Fruit fly (Drosophila melanogaster) whole organism, adult: ENCODE measurements around the gene CarT.

ENCODE experiments used
- CG12768 ChIP-seq: fragments of 200-800 bp; sonication (Bioruptor generic); optimal IDR thresholded peaks from 2 replicates; lab custom pipeline; 2017; ENCODE audit warnings: missing biosample characterization, missing genetic modification characterization, mild to moderate bottlenecking, moderate library complexity, missing genetic modification reagents
- CG5204 ChIP-seq: fragments of 200-800 bp; sonication (Bioruptor generic); optimal IDR thresholded peaks from 2 replicates; lab custom pipeline; 2016; ENCODE audit warnings: missing biosample characterization, missing genetic modification characterization
- CG7101 ChIP-seq: fragments of 200-800 bp; sonication (Bioruptor generic); optimal IDR thresholded peaks from 2 replicates; lab custom pipeline; 2018; ENCODE audit warnings: missing biosample characterization, mild to moderate bottlenecking, missing genetic modification characterization, moderate library complexity
- Crg-1 ChIP-seq: fragments of 200-800 bp; sonication (Bioruptor generic); optimal IDR thresholded peaks from 2 replicates; lab custom pipeline; 2016; ENCODE audit warnings: missing biosample characterization, missing genetic modification characterization
- cnc ChIP-seq, 2 experiments: fragments of >200 bp; optimal IDR thresholded peaks; 2 replicates each; lab custom pipeline; 2017
- kay ChIP-seq: fragments of 200-800 bp; sonication (Bioruptor generic); peaks from one replicate; lab custom pipeline; 2016; ENCODE audit warnings: missing biosample characterization, missing genetic modification characterization, borderline replicate concordance
- ovo ChIP-seq: fragments of 200-800 bp; sonication (Bioruptor generic); optimal IDR thresholded peaks from 2 replicates; lab custom pipeline; 2016; ENCODE audit warnings: missing biosample characterization, missing genetic modification characterization

dm6 chr2L:20695066-20695465 is 35.0 kb downstream of the CarT start:
- TF ChIP-seq CG5204 (GFP tag; lab: Kevin White, UChicago) = no peak
- no peak for TF ChIP-seq CG12768
- TF ChIP-seq cnc (optimal IDR thresholded peaks at IDR 0.05; lab: Kevin White, UChicago) = no peak
- TF ChIP-seq CG7101 (tag; lab: Kevin White, UChicago) = no peak
- TF ChIP-seq kay (GFP tag; lab: Kevin White, UChicago) = no peak
- TF ChIP-seq ovo (GFP tag; lab: Kevin White, UChicago) = no peak
- TF ChIP-seq Crg-1 (GFP tag; lab: Kevin White, UChicago) = no peak
